Worm (Caenorhabditis elegans): ENCODE results near the gene srw-59.

DNA sequence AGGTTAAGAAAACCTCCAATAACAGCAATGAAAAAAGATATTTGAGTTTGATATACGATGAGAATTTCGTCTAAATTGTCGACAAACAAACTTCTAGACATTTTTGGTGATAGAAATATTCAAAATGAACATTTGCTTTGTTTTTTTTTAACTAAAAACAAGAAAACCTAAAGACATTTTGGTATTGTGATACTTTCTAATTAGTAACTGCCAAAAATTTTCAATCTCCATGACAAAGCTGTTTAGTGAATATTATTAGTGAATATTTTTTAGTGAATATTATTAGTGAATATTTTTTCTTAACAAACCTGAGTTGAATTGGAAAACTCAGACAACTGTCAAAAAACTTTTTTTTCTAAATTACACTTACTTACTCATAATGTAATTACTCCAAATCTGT, 10.5 kb downstream of the srw-59 start, which contains the start of gene srw-55:
- TF ChIP-seq F13H6.1 (tag; optimal IDR thresholded peaks at IDR 0.05) (no peak), hlh-13 (GFP tag; optimal IDR thresholded peaks at IDR 0.05) (no peak), ets-4 (tag; optimal IDR thresholded peaks at IDR 0.05) (no peak), lim-6 (tag; optimal IDR thresholded peaks at IDR 0.05) (no peak)

Data from whole organism, late embryonic.